Worm (Caenorhabditis elegans) whole organism, L4/young adult: ENCODE results near the gene F46C8.3.

Experiments
- W03F9.2 ChIP-seq: fragments of 150-350 bp; optimal IDR thresholded peaks from 2 replicates; lab custom pipeline; 2014; ENCODE audit warnings: missing biosample characterization, missing genetic modification characterization
- dao-5 ChIP-seq: sonication (generic microtip); optimal IDR thresholded peaks from 2 replicates; lab custom pipeline; 2016; ENCODE audit warnings: missing genotype, missing genetic modification characterization, moderate library complexity, missing compliant biosample characterization
- him-1 ChIP-seq: sonication (generic microtip); optimal IDR thresholded peaks from 2 replicates; lab custom pipeline; 2016; ENCODE audit warnings: missing genotype, missing genetic modification reagents, missing genetic modification characterization, missing compliant biosample characterization

F46C8.3 gene

ce11 chrX:7522595-7522994, 2.8 kb upstream of the F46C8.3 start:
- TF ChIP-seq W03F9.2 (tag; lab: Kevin White, UChicago) (no peak), him-1 (tag; lab: Kevin White, UChicago) (no peak), dao-5 (tag; lab: Kevin White, UChicago) (no peak)

- TF ChIP-seq him-1 (tag; lab: Kevin White, UChicago) (no peak), dao-5 (tag; lab: Kevin White, UChicago) (no peak), W03F9.2 (tag; lab: Kevin White, UChicago) (no peak)
These were observed 1.6 kb upstream of the F46C8.3 start for ce11 chrX:7523799-7524198.

ce11 chrX:7532632-7533031, 7.3 kb downstream of the F46C8.3 start, which contains the start of gene ceh-14:
ceh-14 (minus strand) TSS chrX:7532732.
- no peak for TF ChIP-seq him-1 (tag; lab: Kevin White, UChicago)

ce11 chrX:7534454-7534853, 9.1 kb downstream of the F46C8.3 start:
- TF ChIP-seq him-1 (tag; lab: Kevin White, UChicago): no peak
- no peak for TF ChIP-seq dao-5 (tag; lab: Kevin White, UChicago)
- TF ChIP-seq W03F9.2 (tag; lab: Kevin White, UChicago): no peak

ce11 chrX:7536869-7537268, 11.5 kb downstream of the F46C8.3 start:
- TF ChIP-seq W03F9.2 (tag; lab: Kevin White, UChicago): no peak
- TF ChIP-seq dao-5 (tag; lab: Kevin White, UChicago): no peak
- no peak for TF ChIP-seq him-1 (tag; lab: Kevin White, UChicago)

ce11 chrX:7537742-7538268, 12.4 kb downstream of the F46C8.3 start, which contains the start of gene dpy-7:
dpy-7 (minus strand) TSS chrX:7537792.
- TF ChIP-seq him-1 (tag; lab: Kevin White, UChicago): no peak
- TF ChIP-seq dao-5 (tag; lab: Kevin White, UChicago): no peak
- no peak for TF ChIP-seq W03F9.2 (tag; lab: Kevin White, UChicago)

- no peak for TF ChIP-seq him-1 (tag; lab: Kevin White, UChicago)
- no peak for TF ChIP-seq W03F9.2 (tag; lab: Kevin White, UChicago)
- no peak for TF ChIP-seq dao-5 (tag; lab: Kevin White, UChicago)
These were observed 14.7 kb downstream of the F46C8.3 start, which contains the start of gene glb-16 for ce11 chrX:7540033-7540432. glb-16 (minus strand) TSS chrX:7540133.

- TF ChIP-seq dao-5 (tag; lab: Kevin White, UChicago): no peak
- TF ChIP-seq W03F9.2 (tag; lab: Kevin White, UChicago): no peak
- TF ChIP-seq him-1 (tag; lab: Kevin White, UChicago): no peak
These were observed 15.7 kb downstream of the F46C8.3 start for ce11 chrX:7541078-7541477.

- TF ChIP-seq W03F9.2 (tag; lab: Kevin White, UChicago) (no peak), him-1 (tag; lab: Kevin White, UChicago) (no peak), dao-5 (tag; lab: Kevin White, UChicago) (no peak)
These were observed 21.1 kb downstream of the F46C8.3 start, which contains the start of gene col-174 for ce11 chrX:7546509-7546908. col-174 (plus strand) TSS chrX:7546809.

- TF ChIP-seq him-1 (tag; lab: Kevin White, UChicago): no peak
- TF ChIP-seq W03F9.2 (tag; lab: Kevin White, UChicago): no peak
These were observed 22.3 kb downstream of the F46C8.3 start for ce11 chrX:7547696-7548095.

ce11 chrX:7548158-7548557, 22.8 kb downstream of the F46C8.3 start, which contains the start of gene F46C8.1:
F46C8.1 (plus strand) TSS chrX:7548458.
- TF ChIP-seq him-1 (tag; lab: Kevin White, UChicago): no peak
- TF ChIP-seq W03F9.2 (tag; lab: Kevin White, UChicago): no peak
- no peak for TF ChIP-seq dao-5 (tag; lab: Kevin White, UChicago)

ce11 chrX:7550452-7550851, 25.1 kb downstream of the F46C8.3 start:
- TF ChIP-seq him-1 (tag; lab: Kevin White, UChicago) (no peak), W03F9.2 (tag; lab: Kevin White, UChicago) (no peak), dao-5 (tag; lab: Kevin White, UChicago) (no peak)

- TF ChIP-seq him-1 (tag; lab: Kevin White, UChicago) (no peak), dao-5 (tag; lab: Kevin White, UChicago) (no peak), W03F9.2 (tag; lab: Kevin White, UChicago) (no peak)
These were observed 28.0 kb downstream of the F46C8.3 start for ce11 chrX:7553331-7553730.

ce11 chrX:7554326-7554725, 29.0 kb downstream of the F46C8.3 start, which contains the start of gene F46C8.8:
F46C8.8 (minus strand) TSS chrX:7554426.
- TF ChIP-seq him-1 (tag; lab: Kevin White, UChicago) (no peak), dao-5 (tag; lab: Kevin White, UChicago) (no peak), W03F9.2 (tag; lab: Kevin White, UChicago) (no peak)
